Fruit fly (Drosophila melanogaster) whole organism: ENCODE results near the gene HUWE1.

ENCODE experiments used
- CG8478 ChIP-seq: fragments of >200 bp; optimal IDR thresholded peaks from 2 replicates; lab custom pipeline; 2018; ENCODE audit warnings: inconsistent platforms
- Dll ChIP-seq: fragments of >200 bp; optimal IDR thresholded peaks from 2 replicates; lab custom pipeline; 2017
- EcR ChIP-seq, 2 experiments: fragments of >200 bp; optimal IDR thresholded peaks; 2 replicates each; lab custom pipeline; 2017; ENCODE audit warnings: missing biosample characterization in 2 of 2, missing genetic modification characterization in 2 of 2, missing genetic modification reagents in 2 of 2
- pan ChIP-seq: fragments of >200 bp; optimal IDR thresholded peaks from 2 replicates; lab custom pipeline; 2017
- psq ChIP-seq: fragments of >200 bp; optimal IDR thresholded peaks from 2 replicates; lab custom pipeline; 2017
- usp ChIP-seq: fragments of >200 bp; optimal IDR thresholded peaks from 2 replicates; lab custom pipeline; 2017; ENCODE audit warnings: missing biosample characterization, missing genetic modification characterization, mixed read lengths

HUWE1 gene

DNA sequence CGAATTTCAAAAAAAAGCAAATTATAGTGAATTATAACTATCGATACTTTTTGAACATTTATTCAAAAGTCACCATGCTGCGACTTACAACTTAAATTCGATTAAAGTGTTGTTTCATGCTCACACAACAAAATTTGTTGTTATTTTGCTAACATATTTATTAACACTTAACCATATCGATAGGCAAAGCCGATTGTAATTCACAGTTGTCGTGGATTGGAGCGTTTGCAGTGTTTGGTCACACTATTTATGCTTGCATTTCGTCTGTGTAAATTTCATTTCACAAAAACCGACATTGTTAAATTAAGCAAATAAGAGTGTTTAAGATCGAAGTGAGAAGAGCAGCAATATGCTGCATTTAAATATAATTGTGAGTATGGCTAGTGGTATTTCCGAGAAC is at the start of gene HUWE1:
HUWE1 (plus strand) TSS at position 220 of the 400 bp plus-strand sequence.
- TF ChIP-seq pan (lab: Kevin White, UChicago) (no peak), EcR (GFP tag; optimal IDR thresholded peaks at IDR 0.05; lab: Kevin White, UChicago) (no peak), Dll (lab: Kevin White, UChicago) (no peak), usp (GFP tag; lab: Kevin White, UChicago) (no peak), CG8478 (lab: Kevin White, UChicago) (no peak), psq (lab: Kevin White, UChicago) (no peak)

DNA sequence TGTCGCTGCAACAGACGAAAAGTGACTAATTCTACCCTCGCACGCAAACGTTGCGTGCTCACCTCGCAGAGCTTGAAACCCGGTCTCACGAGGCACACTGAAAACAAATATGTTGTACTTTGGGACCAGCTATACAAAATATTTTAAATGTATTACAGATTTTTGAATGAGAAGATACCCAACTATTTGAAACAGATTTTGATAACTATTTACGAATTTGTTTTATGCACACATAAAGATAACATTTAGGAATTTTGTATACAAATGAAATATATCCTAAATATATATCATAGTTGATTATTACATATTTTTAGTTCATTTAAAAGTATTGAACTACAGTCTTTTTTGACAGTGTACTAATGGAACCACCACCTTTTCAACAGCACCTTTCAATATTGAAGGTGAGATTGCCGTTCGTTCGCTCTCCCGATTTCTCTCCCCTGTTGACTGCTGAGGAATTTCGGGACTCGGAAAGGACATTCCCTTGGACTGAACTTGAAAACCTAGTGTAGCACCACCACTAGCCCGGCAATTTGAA is 41.3 kb upstream of the HUWE1 start, which contains the start of gene CG15646:
CG15646 (minus strand) TSS at position 4 of the 538 bp plus-strand sequence.
- TF ChIP-seq psq (lab: Kevin White, UChicago): no peak
- no peak for TF ChIP-seq EcR (GFP tag; optimal IDR thresholded peaks at IDR 0.05; lab: Kevin White, UChicago)
- no peak for TF ChIP-seq usp (GFP tag; lab: Kevin White, UChicago)
- TF ChIP-seq Dll (lab: Kevin White, UChicago): no peak
- TF ChIP-seq pan (lab: Kevin White, UChicago): no peak
- no peak for TF ChIP-seq CG8478 (lab: Kevin White, UChicago)

DNA sequence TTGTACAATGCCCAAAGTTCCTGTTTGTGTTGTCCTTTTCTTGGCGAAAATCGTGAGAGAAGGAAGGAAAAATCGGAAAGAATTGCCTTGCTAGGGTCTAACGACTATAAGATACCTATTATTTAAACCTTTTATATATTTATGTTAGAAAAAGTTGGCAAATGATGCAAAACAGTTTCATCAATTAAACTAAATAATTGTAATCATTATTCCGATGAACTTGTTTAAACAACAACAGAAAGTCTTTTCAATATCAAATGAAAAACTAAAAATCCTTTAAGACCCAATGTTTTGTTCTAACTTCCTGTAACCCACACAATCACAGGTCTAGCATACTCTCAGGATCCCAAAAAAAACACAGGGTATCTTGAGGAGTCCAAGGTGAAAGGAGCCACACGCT is 38.1 kb upstream of the HUWE1 start:
- TF ChIP-seq EcR (GFP tag; optimal IDR thresholded peaks at IDR 0.05; lab: Kevin White, UChicago) (no peak), usp (GFP tag; lab: Kevin White, UChicago) (no peak), pan (lab: Kevin White, UChicago) (no peak), CG8478 (lab: Kevin White, UChicago) (no peak), psq (lab: Kevin White, UChicago) (no peak), Dll (lab: Kevin White, UChicago) (no peak)

DNA sequence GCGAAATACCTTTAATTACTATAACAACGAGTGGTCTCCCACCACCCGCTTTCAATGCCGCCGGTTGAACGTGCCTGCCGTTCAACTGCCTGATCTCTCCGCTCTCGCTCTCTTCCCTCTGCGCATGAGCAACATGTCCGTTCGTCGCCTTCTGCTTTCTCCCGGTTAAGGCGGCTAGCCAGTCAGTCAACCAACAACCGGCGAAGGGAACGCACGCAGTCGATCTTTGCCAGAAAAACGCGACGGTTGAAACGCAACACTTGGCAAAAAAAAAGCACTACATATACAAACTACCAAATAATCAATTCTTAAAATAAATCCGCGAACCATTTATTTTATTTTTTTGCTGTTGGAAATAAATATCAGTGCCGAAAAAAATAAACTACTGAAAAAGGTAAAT is 37.1 kb upstream of the HUWE1 start, which contains the start of gene CG12708:
CG12708 (plus strand) TSS at position 183 of the 400 bp plus-strand sequence.
- TF ChIP-seq Dll (lab: Kevin White, UChicago): no peak
- TF ChIP-seq pan (lab: Kevin White, UChicago): no peak
- no peak for TF ChIP-seq psq (lab: Kevin White, UChicago)
- TF ChIP-seq EcR (GFP tag; optimal IDR thresholded peaks at IDR 0.05; lab: Kevin White, UChicago): no peak
- no peak for TF ChIP-seq usp (GFP tag; lab: Kevin White, UChicago)
- TF ChIP-seq CG8478 (lab: Kevin White, UChicago): no peak

DNA sequence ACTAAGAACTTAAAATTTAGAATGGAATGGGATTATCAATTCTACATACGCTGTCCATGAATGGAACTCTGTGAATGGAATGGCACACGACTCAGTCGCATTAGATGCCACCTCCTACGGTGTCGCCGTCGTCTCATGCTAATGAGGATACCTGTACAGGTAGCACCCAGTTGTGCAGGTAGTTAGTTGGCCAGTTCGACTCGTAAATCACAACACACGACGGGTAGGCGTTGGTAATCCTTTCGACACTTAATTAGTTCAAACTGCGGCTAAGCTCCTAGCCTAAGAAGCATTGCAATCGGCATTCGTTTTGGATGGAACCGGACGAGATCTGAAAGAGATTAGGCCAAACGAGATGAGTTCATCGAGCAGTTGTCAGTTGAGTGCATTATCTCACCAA is 28.0 kb upstream of the HUWE1 start:
- TF ChIP-seq psq (lab: Kevin White, UChicago) (no peak), Dll (lab: Kevin White, UChicago) (no peak), CG8478 (lab: Kevin White, UChicago) (no peak), EcR (GFP tag; optimal IDR thresholded peaks at IDR 0.05; lab: Kevin White, UChicago) (no peak), usp (GFP tag; lab: Kevin White, UChicago) (no peak), pan (lab: Kevin White, UChicago) (no peak)

DNA sequence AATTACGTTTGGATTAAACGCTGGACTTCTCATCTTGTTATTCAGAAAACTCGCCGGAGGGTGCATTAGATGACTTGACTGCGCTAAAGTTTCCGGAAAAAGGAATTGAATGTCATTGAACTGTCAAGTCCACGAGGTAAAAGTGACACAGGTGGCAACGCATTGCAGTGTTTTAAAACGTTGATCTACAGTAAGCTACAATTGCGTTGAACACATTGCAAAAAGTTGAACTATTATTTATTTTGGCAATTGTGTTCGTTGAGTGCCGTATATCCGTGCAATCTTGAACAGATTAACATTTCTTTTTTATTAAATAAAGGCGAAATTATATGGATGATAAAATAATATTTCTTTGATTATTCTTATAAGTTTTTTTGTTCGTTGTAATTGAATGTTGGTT is 23.7 kb upstream of the HUWE1 start, which contains the start of gene CG15599:
CG15599 (minus strand) TSS at position 101 of the 400 bp plus-strand sequence.
- TF ChIP-seq EcR (GFP tag; optimal IDR thresholded peaks at IDR 0.05; lab: Kevin White, UChicago): no peak
- no peak for TF ChIP-seq usp (GFP tag; lab: Kevin White, UChicago)
- no peak for TF ChIP-seq pan (lab: Kevin White, UChicago)
- no peak for TF ChIP-seq psq (lab: Kevin White, UChicago)
- TF ChIP-seq Dll (lab: Kevin White, UChicago): no peak
- TF ChIP-seq CG8478 (lab: Kevin White, UChicago): no peak

DNA sequence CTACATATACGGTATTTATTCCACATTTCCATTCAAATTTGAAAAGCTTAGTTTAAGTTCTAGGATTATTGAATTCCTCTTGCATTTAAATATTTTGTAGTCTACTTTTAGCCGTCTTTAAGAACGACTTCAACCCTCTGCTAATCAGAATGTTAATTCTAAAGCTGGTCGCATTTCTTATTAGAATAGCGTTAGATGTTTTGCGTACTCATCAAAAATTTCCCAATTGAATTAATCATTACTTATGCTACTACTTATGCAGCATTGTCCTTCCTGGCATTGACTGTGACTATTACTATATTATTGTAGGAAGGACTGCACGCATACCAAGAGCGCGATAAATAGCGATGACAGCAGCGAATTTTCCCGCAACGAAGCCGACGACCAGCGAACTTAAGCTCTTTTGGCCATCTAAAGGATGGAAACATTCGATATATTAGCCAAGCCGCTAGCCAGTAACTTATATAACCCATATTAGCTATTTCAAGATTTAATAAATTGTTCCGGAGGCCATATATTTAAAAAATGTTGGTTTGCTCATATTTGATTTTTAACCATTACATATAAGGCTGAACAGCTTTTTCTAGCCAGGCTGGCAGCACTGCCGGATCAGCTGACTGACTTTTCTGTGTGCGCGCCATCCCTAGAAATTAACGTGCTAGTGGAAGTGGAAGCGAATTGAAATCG is 15.4 kb upstream of the HUWE1 start, which contains the start of gene CG8128:
CG8128 (plus strand) TSS at position 641 of the 687 bp plus-strand sequence.
- TF ChIP-seq pan (lab: Kevin White, UChicago): no peak
- TF ChIP-seq Dll (lab: Kevin White, UChicago): no peak
- TF ChIP-seq CG8478 (lab: Kevin White, UChicago): no peak
- no peak for TF ChIP-seq EcR (GFP tag; optimal IDR thresholded peaks at IDR 0.05; lab: Kevin White, UChicago)
- TF ChIP-seq usp (GFP tag; lab: Kevin White, UChicago): no peak
- no peak for TF ChIP-seq psq (lab: Kevin White, UChicago)

DNA sequence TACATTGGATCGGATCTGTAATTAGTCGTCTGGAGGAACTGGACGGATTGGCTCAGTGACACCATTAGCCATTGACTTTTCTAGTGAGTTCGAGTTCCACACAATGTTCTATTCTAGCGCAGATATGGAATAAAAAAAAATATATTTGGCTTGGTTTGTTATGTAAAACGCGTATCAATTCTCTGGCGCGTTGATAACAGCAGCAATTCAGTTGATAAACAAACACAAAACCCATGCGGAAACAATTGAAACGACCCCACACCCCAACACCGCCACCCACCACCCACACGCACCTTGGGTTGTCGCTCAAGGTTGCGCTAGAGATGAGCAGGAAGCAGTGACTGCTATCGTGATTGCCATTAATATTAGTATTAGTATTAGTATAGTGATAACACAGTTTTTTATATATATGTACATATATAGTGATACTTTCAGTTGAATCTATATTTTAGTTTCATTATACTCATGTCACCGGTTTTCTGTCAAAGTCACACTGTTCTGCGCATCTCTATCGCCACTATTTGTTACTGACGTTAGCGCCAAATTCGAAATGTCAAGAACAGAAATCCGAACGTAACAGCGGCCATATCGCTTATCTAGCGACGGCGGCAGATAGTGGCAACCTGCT is 14.7 kb upstream of the HUWE1 start:
- TF ChIP-seq Dll (lab: Kevin White, UChicago) (no peak), pan (lab: Kevin White, UChicago) (no peak), CG8478 (lab: Kevin White, UChicago) (no peak), psq (lab: Kevin White, UChicago) (no peak), EcR (GFP tag; optimal IDR thresholded peaks at IDR 0.05; lab: Kevin White, UChicago) (no peak), usp (GFP tag; lab: Kevin White, UChicago) (no peak)

DNA sequence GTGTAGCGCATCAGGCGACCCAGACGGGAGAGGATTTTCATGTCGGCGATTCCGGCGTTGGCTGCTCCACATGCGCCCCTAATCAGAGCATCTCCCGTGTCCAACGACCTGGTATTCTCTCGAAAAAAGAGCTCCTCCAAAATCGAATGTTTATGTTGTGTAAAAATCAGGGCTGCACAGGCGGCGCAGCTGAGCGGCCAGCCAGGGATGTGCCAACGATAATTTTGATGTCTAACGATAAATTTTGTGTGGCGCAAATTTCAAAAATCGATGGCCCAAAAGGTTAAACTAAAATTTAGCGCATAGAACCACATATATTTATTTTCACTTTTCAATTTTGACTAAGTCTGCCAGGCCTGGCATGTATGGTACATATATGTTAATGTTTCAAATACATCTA is 11.4 kb upstream of the HUWE1 start, which contains the start of gene CG9240:
CG9240 (minus strand) TSS at position 213 of the 400 bp plus-strand sequence.
- TF ChIP-seq CG8478 (lab: Kevin White, UChicago) (no peak), pan (lab: Kevin White, UChicago) (no peak), usp (GFP tag; lab: Kevin White, UChicago) (no peak), Dll (lab: Kevin White, UChicago) (no peak), psq (lab: Kevin White, UChicago) (no peak)

DNA sequence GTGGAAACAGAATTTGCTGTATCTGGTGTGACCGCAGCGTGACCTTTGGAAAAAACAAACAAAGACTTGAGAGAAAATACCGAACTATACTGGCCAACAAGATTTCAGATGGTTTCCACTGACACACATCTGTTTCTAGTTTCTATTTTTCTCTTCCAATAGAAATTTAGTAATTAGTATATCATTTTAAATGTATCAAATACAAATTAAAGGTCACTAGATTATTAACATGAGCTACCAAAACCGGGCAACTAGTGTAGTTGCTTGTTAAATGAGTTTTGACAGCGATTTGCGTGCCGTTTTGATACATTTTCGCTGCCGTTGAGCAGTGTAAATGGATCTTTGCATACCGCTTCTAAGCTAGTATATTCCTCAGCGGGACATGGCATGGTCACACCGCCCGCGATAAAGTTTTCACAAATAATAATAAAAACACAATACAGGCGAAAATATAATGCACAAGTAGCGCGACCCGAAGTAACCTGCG is 8.7 kb upstream of the HUWE1 start, which contains the start of the genes Pis and Hap40:
Pis (minus strand) TSS at position 51 of the 487 bp plus-strand sequence.
Hap40 (plus strand) TSS at position 406 of the 487 bp plus-strand sequence.
- TF ChIP-seq psq (lab: Kevin White, UChicago): no peak
- TF ChIP-seq CG8478 (lab: Kevin White, UChicago): no peak
- no peak for TF ChIP-seq Dll (lab: Kevin White, UChicago)
- TF ChIP-seq EcR (GFP tag; optimal IDR thresholded peaks at IDR 0.05; lab: Kevin White, UChicago): no peak
- no peak for TF ChIP-seq usp (GFP tag; lab: Kevin White, UChicago)
- no peak for TF ChIP-seq pan (lab: Kevin White, UChicago)
